Worm (Caenorhabditis elegans) whole organism, L4 larva: ENCODE measurements around the gene tin-9.1.

Experiments used
- F10B5.3 ChIP-seq: sonication (generic microtip); optimal IDR thresholded peaks from 2 replicates; lab custom pipeline; 2016; ENCODE audit warnings: mild to moderate bottlenecking, missing genetic modification characterization, missing compliant biosample characterization
- F49E8.2 ChIP-seq: sonication (generic microtip); optimal IDR thresholded peaks from 2 replicates; lab custom pipeline; 2016; ENCODE audit warnings: missing compliant biosample characterization, mild to moderate bottlenecking, missing genetic modification characterization, borderline replicate concordance
- T20F7.1 ChIP-seq: fragments of 200-800 bp; sonication (Bioruptor generic); optimal IDR thresholded peaks from 2 replicates; lab custom pipeline; 2018; ENCODE audit warnings: mild to moderate bottlenecking, missing genetic modification characterization, missing compliant biosample characterization
- Y105C5A.15 ChIP-seq: fragments of 200-800 bp; sonication (Bioruptor generic); IDR thresholded peaks from 2 replicates; pipeline ENCODE4 v1.3.6; 2022; ENCODE audit warnings: missing genetic modification characterization, missing compliant biosample characterization
- Y75B8A.6 ChIP-seq: fragments of 200-800 bp; sonication (Bioruptor generic); IDR thresholded peaks from 2 replicates; pipeline ENCODE4 v1.3.6; 2022; ENCODE audit warnings: missing genetic modification reagents, missing genetic modification characterization, missing compliant biosample characterization
- aha-1 ChIP-seq: fragments of 150-350 bp; peaks from one replicate; lab custom pipeline; 2014; ENCODE audit warnings: missing biosample characterization, missing genetic modification characterization
- ceh-32 ChIP-seq: sonication (generic microtip); optimal IDR thresholded peaks from 2 replicates; lab custom pipeline; 2016; ENCODE audit warnings: mild to moderate bottlenecking, missing genetic modification characterization, missing compliant biosample characterization; ENCODE audit not compliant: poor library complexity
- ceh-44 ChIP-seq: fragments of 200-800 bp; sonication (Bioruptor generic); IDR thresholded peaks from 2 replicates; pipeline ENCODE4 v1.3.6; 2022; ENCODE audit warnings: missing genetic modification reagents, missing genetic modification characterization, missing compliant biosample characterization
- daf-16 ChIP-seq, 3 experiments: sonication (generic microtip); optimal IDR thresholded peaks; 2 replicates each; lab custom pipeline; 2016 to 2017; ENCODE audit warnings: missing genetic modification characterization in 3 of 3, missing genetic modification reagents in 3 of 3, mild to moderate bottlenecking in 2 of 3, missing compliant biosample characterization in 2 of 3, missing biosample characterization in 1 of 3, moderate library complexity in 1 of 3
- daf-19 ChIP-seq: fragments of 200-800 bp; sonication (Bioruptor generic); conservative IDR thresholded peaks from 2 replicates; pipeline ENCODE4 v1.3.6; 2022; ENCODE audit warnings: missing genetic modification characterization, missing compliant biosample characterization
- dmd-6 ChIP-seq: fragments of 200-800 bp; sonication (Bioruptor generic); IDR thresholded peaks from 2 replicates; pipeline ENCODE4 v1.3.6; 2022; ENCODE audit warnings: missing genetic modification reagents, missing genetic modification characterization, missing compliant biosample characterization
- dmd-8 ChIP-seq: fragments of 200-800 bp; sonication (Bioruptor generic); IDR thresholded peaks from 2 replicates; pipeline ENCODE4 v1.3.6; 2022; ENCODE audit warnings: missing genetic modification characterization, missing compliant biosample characterization
- dmd-9 ChIP-seq: fragments of 200-800 bp; sonication (Bioruptor generic); IDR thresholded peaks from 2 replicates; pipeline ENCODE4 v1.3.6; 2022; ENCODE audit warnings: missing genetic modification reagents, missing genetic modification characterization, missing compliant biosample characterization
- dve-1 ChIP-seq: sonication (generic microtip); optimal IDR thresholded peaks from 2 replicates; lab custom pipeline; 2017; ENCODE audit warnings: antibody characterized with exemption, mild to moderate bottlenecking, missing genetic modification characterization, missing compliant biosample characterization; ENCODE audit not compliant: insufficient read depth
- egl-27 ChIP-seq: sonication (generic microtip); optimal IDR thresholded peaks from 3 replicates; lab custom pipeline; 2017; ENCODE audit warnings: missing biosample characterization, missing genetic modification reagents, missing genetic modification characterization
- egl-43 ChIP-seq: fragments of 200-800 bp; sonication (Bioruptor generic); IDR thresholded peaks from 2 replicates; pipeline ENCODE4 v1.3.6; 2022; ENCODE audit warnings: missing genetic modification reagents, missing genetic modification characterization, missing compliant biosample characterization
- hlh-11 ChIP-seq: fragments of 200-800 bp; sonication (Bioruptor generic); optimal IDR thresholded peaks from 2 replicates; lab custom pipeline; 2018; ENCODE audit warnings: mild to moderate bottlenecking, missing genetic modification characterization, missing compliant biosample characterization
- hlh-30 ChIP-seq: sonication (generic microtip); optimal IDR thresholded peaks from 2 replicates; lab custom pipeline; 2017; ENCODE audit warnings: antibody characterized with exemption, mild to moderate bottlenecking, missing genetic modification characterization, missing compliant biosample characterization; ENCODE audit not compliant: insufficient read depth
- jun-1 ChIP-seq: fragments of 150-350 bp; optimal IDR thresholded peaks from 2 replicates; lab custom pipeline; 2014; ENCODE audit warnings: missing biosample characterization, missing genetic modification reagents, missing genetic modification characterization
- lin-15B ChIP-seq: fragments of 150-350 bp; sonication (generic microtip); optimal IDR thresholded peaks from 3 replicates; lab custom pipeline; 2014; ENCODE audit warnings: missing biosample characterization, missing genetic modification characterization
- lin-39 ChIP-seq: fragments of 150-350 bp; optimal IDR thresholded peaks from 2 replicates; lab custom pipeline; 2014; ENCODE audit warnings: missing biosample characterization, missing genetic modification reagents, missing genetic modification characterization
- madf-5 ChIP-seq, 2 experiments: fragments of 200-800 bp; sonication (Bioruptor generic); IDR thresholded peaks; 2 replicates each; pipeline ENCODE4 v1.3.6; 2022; ENCODE audit warnings: missing compliant biosample characterization in 2 of 2, missing genetic modification characterization in 2 of 2
- madf-9 ChIP-seq: fragments of 200-800 bp; sonication (Bioruptor generic); conservative IDR thresholded peaks from 2 replicates; pipeline ENCODE4 v1.3.6; 2022; ENCODE audit warnings: missing genetic modification reagents, missing genetic modification characterization, missing compliant biosample characterization
- mdt-29 ChIP-seq: fragments of 200-800 bp; sonication (Bioruptor generic); IDR thresholded peaks from 2 replicates; pipeline ENCODE4 v1.3.6; 2022; ENCODE audit warnings: missing genetic modification reagents, missing genetic modification characterization, missing compliant biosample characterization
- mep-1 ChIP-seq: fragments of 150-350 bp; sonication (generic microtip); optimal IDR thresholded peaks from 3 replicates; lab custom pipeline; 2014; ENCODE audit warnings: missing biosample characterization, missing genetic modification characterization
- mxl-2 ChIP-seq: fragments of 200-800 bp; sonication (Bioruptor generic); conservative IDR thresholded peaks from 2 replicates; pipeline ENCODE4 v1.3.6; 2022; ENCODE audit warnings: missing genetic modification reagents, missing genetic modification characterization, missing compliant biosample characterization
- nhr-11 ChIP-seq: fragments of 150-350 bp; optimal IDR thresholded peaks from 2 replicates; lab custom pipeline; 2014; ENCODE audit warnings: missing biosample characterization, missing genetic modification characterization
- nhr-25 ChIP-seq: sonication (generic microtip); optimal IDR thresholded peaks from 2 replicates; lab custom pipeline; 2017; ENCODE audit warnings: missing genetic modification characterization, mild to moderate bottlenecking, missing compliant biosample characterization, antibody characterized with exemption, moderate library complexity, borderline replicate concordance; ENCODE audit not compliant: insufficient read depth
- nhr-28 ChIP-seq: fragments of 150-350 bp; optimal IDR thresholded peaks from 2 replicates; lab custom pipeline; 2014; ENCODE audit warnings: missing biosample characterization, missing genetic modification characterization
- nhr-48 ChIP-seq: sonication (generic microtip); optimal IDR thresholded peaks from 2 replicates; lab custom pipeline; 2016; ENCODE audit warnings: mild to moderate bottlenecking, missing genetic modification characterization, missing compliant biosample characterization
- nhr-76 ChIP-seq: fragments of 150-350 bp; optimal IDR thresholded peaks from 2 replicates; lab custom pipeline; 2014; ENCODE audit warnings: missing biosample characterization, missing genetic modification characterization
- nhr-77 ChIP-seq: fragments of 150-350 bp; optimal IDR thresholded peaks from 2 replicates; lab custom pipeline; 2014; ENCODE audit warnings: missing biosample characterization, missing genetic modification characterization
- pha-4 ChIP-seq, 2 experiments: fragments of 150-350 bp in 1 of 2; fragments of 200-800 bp in 1 of 2; sonication (Bioruptor generic) in 1 of 2; IDR thresholded peaks in 1 of 2; optimal IDR thresholded peaks in 1 of 2; 2 replicates each; pipeline versions ENCODE4 v1.3.6 to Lab custom; 2014 to 2022; ENCODE audit warnings: missing genetic modification characterization in 2 of 2, missing genetic modification reagents in 2 of 2, missing biosample characterization in 1 of 2, missing compliant biosample characterization in 1 of 2
- php-3 ChIP-seq: fragments of 200-800 bp; sonication (Bioruptor generic); IDR thresholded peaks from 2 replicates; pipeline ENCODE4 v1.3.6; 2022; ENCODE audit warnings: missing genetic modification reagents, missing genetic modification characterization, missing compliant biosample characterization
- rbr-2 ChIP-seq: sonication (generic microtip); optimal IDR thresholded peaks from 2 replicates; lab custom pipeline; 2016; ENCODE audit warnings: missing genotype, missing genetic modification characterization, missing compliant biosample characterization
- sdz-12 ChIP-seq: fragments of 200-800 bp; sonication (Bioruptor generic); optimal IDR thresholded peaks from 2 replicates; lab custom pipeline; 2018; ENCODE audit warnings: mild to moderate bottlenecking, missing genetic modification characterization, missing compliant biosample characterization
- snpc-1.2 ChIP-seq: fragments of 200-800 bp; sonication (Bioruptor generic); IDR thresholded peaks from 2 replicates; pipeline ENCODE4 v1.3.6; 2022; ENCODE audit warnings: missing genetic modification reagents, missing genetic modification characterization, missing compliant biosample characterization
- tra-1 ChIP-seq: fragments of 200-800 bp; sonication (Bioruptor generic); IDR thresholded peaks from 2 replicates; pipeline ENCODE4 v1.3.6; 2022; ENCODE audit warnings: missing genetic modification reagents, missing genetic modification characterization, missing compliant biosample characterization
- unc-130 ChIP-seq: sonication (generic microtip); optimal IDR thresholded peaks from 2 replicates; lab custom pipeline; 2016; ENCODE audit warnings: missing genetic modification reagents, missing genetic modification characterization, missing compliant biosample characterization
- unc-62 ChIP-seq, 3 experiments: fragments of 150-350 bp in 1 of 3; sonication (generic microtip); optimal IDR thresholded peaks in 2 of 3; peaks in 1 of 3; 1 replicate in 1 of 3; 2 replicates in 2 of 3; lab custom pipeline; 2014 to 2017; ENCODE audit warnings: missing biosample characterization in 3 of 3, missing genetic modification characterization in 3 of 3, missing genetic modification reagents in 3 of 3, missing genotype in 1 of 3
- zfp-2 ChIP-seq: sonication (generic microtip); optimal IDR thresholded peaks from 2 replicates; lab custom pipeline; 2016; ENCODE audit warnings: mild to moderate bottlenecking, missing genetic modification characterization, missing compliant biosample characterization
- zfp-3 ChIP-seq: fragments of 200-800 bp; sonication (Bioruptor generic); conservative IDR thresholded peaks from 2 replicates; pipeline ENCODE4 v1.3.6; 2022; ENCODE audit warnings: missing genetic modification reagents, missing genetic modification characterization, missing compliant biosample characterization
- zip-2 ChIP-seq: fragments of 150-350 bp; optimal IDR thresholded peaks from 2 replicates; lab custom pipeline; 2014; ENCODE audit warnings: missing biosample characterization, missing genetic modification characterization

tin-9.1 gene

ce11 chrIV:7049672-7050206 is 5.3 kb upstream of the tin-9.1 start, which contains the start of gene nhr-105 (continued):
- TF ChIP-seq dmd-9 (GFP tag; lab: Robert Waterston, UW) (no peak), mep-1 (tag; lab: Kevin White, UChicago) (peak; percentile 73), mxl-2 (peak; percentile 67; the same call in 1 of the 2 replicates), T20F7.1 (GFP tag; lab: Kevin White, UChicago) (peak; percentile 36)

- TF ChIP-seq pha-4 (GFP tag; IDR thresholded peaks at IDR 0.05; lab: Robert Waterston, UW): no peak
- TF ChIP-seq pha-4 (tag; optimal IDR thresholded peaks at IDR 0.05; lab: Kevin White, UChicago): no peak
- TF ChIP-seq dve-1 (tag; lab: Kevin White, UChicago): peak; percentile 87
- peak; percentile 25 for TF ChIP-seq nhr-28 (tag; lab: Kevin White, UChicago)
- peak in 1 of 2 experiments; percentile 33 for TF ChIP-seq unc-62 (GFP tag; optimal IDR thresholded peaks at IDR 0.05 in 1 of 2; lab: Kevin White, UChicago)
- TF ChIP-seq unc-62 (tag; optimal IDR thresholded peaks at IDR 0.05; lab: Kevin White, UChicago): no peak
- no peak for TF ChIP-seq nhr-11 (tag; lab: Kevin White, UChicago)
- TF ChIP-seq nhr-25 (tag; lab: Kevin White, UChicago): no peak
- TF ChIP-seq jun-1 (tag; lab: Kevin White, UChicago): no peak
- peak; percentile 15 for TF ChIP-seq nhr-48 (tag; lab: Kevin White, UChicago)
- peak; percentile 66 for TF ChIP-seq hlh-11 (tag; lab: Kevin White, UChicago)
- peak; percentile 34 for TF ChIP-seq hlh-30
- TF ChIP-seq nhr-77 (tag; lab: Kevin White, UChicago): peak; percentile 30
- peak; percentile 49 for TF ChIP-seq dmd-6 (GFP tag; lab: Robert Waterston, UW)
- TF ChIP-seq daf-16 (GFP tag; optimal IDR thresholded peaks at IDR 0.05; lab: Kevin White, UChicago): no peak
- peak; percentile 71 for TF ChIP-seq daf-16 (tag; optimal IDR thresholded peaks at IDR 0.05; lab: Kevin White, UChicago)
- TF ChIP-seq sdz-12 (GFP tag; lab: Kevin White, UChicago): no peak
- TF ChIP-seq mdt-29: peak; percentile 71; the same call in 1 of the 2 replicates
- peak; percentile 54 for TF ChIP-seq aha-1
- 0 out of 2 replicates have a peak, but pooled peaks have one; percentile 20 for TF ChIP-seq zfp-3 (GFP tag; lab: Robert Waterston, UW)
These were observed 4.3 kb upstream of the tin-9.1 start for ce11 chrIV:7048637-7049245.

ce11 chrIV:7047762-7048178 is 3.4 kb upstream of the tin-9.1 start:
- TF ChIP-seq zfp-2 (tag; lab: Kevin White, UChicago) (no peak), egl-43 (GFP tag; lab: Robert Waterston, UW) (0 out of 2 replicates have a peak, but pooled peaks have one; percentile 39), madf-5 (GFP tag; IDR thresholded peaks at IDR 0.05; lab: Robert Waterston, UW) (no peak), rbr-2 (tag; lab: Kevin White, UChicago) (peak; percentile 31), nhr-76 (no peak), ceh-32 (tag; lab: Kevin White, UChicago) (no peak), mep-1 (tag; lab: Kevin White, UChicago) (peak; percentile 55), daf-19 (no peak), unc-130 (no peak), tra-1 (GFP tag; lab: Robert Waterston, UW) (peak; percentile 65; the same call in 1 of the 2 replicates), F49E8.2 (tag; lab: Kevin White, UChicago) (no peak), ceh-44 (GFP tag; lab: Robert Waterston, UW) (no peak), Y75B8A.6 (GFP tag; lab: Robert Waterston, UW) (no peak), lin-39 (tag; lab: Kevin White, UChicago) (no peak), daf-16 (GFP tag; optimal IDR thresholded peaks at IDR 0.05; lab: Kevin White, UChicago) (peak in 1 of 2 experiments; percentile 48), daf-16 (tag; optimal IDR thresholded peaks at IDR 0.05; lab: Kevin White, UChicago) (peak; percentile 88), zip-2 (tag; lab: Kevin White, UChicago) (no peak), madf-9 (GFP tag; lab: Robert Waterston, UW) (no peak), php-3 (GFP tag; lab: Robert Waterston, UW) (peak; percentile 96), snpc-1.2 (GFP tag; lab: Robert Waterston, UW) (no peak), dmd-8 (GFP tag; lab: Robert Waterston, UW) (0 out of 2 replicates have a peak, but pooled peaks have one; percentile 16), F10B5.3 (tag; lab: Kevin White, UChicago) (no peak), egl-27 (tag; lab: Kevin White, UChicago) (no peak), Y105C5A.15 (no peak), lin-15B (tag; lab: Kevin White, UChicago) (no peak), dmd-9 (GFP tag; lab: Robert Waterston, UW) (no peak), mdt-29 (0 out of 2 replicates have a peak, but pooled peaks have one; percentile 23)
